Worm (Caenorhabditis elegans) whole organism, midembryonic: ENCODE measurements around the gene pab-2.

Experiments
- T22C8.4 ChIP-seq: fragments of 200-800 bp; sonication (Bioruptor generic); IDR thresholded peaks from 2 replicates; pipeline ENCODE4 v1.3.6; 2022; ENCODE audit warnings: missing genetic modification characterization, missing compliant biosample characterization
- cog-1 ChIP-seq: sonication (generic microtip); optimal IDR thresholded peaks from 2 replicates; lab custom pipeline; 2016; ENCODE audit warnings: missing genetic modification characterization, missing compliant biosample characterization
- flt-1 ChIP-seq: fragments of 200-800 bp; sonication (Bioruptor generic); IDR thresholded peaks from 2 replicates; pipeline ENCODE4 v1.3.6; 2022; ENCODE audit warnings: missing genetic modification characterization, missing compliant biosample characterization
- klf-2 ChIP-seq: fragments of 200-800 bp; sonication (Bioruptor generic); conservative IDR thresholded peaks from 2 replicates; pipeline ENCODE4 v1.3.6; 2022; ENCODE audit warnings: missing genetic modification reagents, missing genetic modification characterization, missing compliant biosample characterization
- med-1 ChIP-seq: sonication (generic microtip); optimal IDR thresholded peaks from 2 replicates; lab custom pipeline; 2017; ENCODE audit warnings: missing genetic modification characterization, mild to moderate bottlenecking, missing compliant biosample characterization, antibody characterized with exemption, missing genetic modification reagents; ENCODE audit not compliant: insufficient read depth
- ref-1 ChIP-seq: fragments of 200-800 bp; sonication (Bioruptor generic); conservative IDR thresholded peaks from 2 replicates; pipeline ENCODE4 v1.3.6; 2022; ENCODE audit warnings: missing genetic modification reagents, missing genetic modification characterization, missing compliant biosample characterization
- tab-1 ChIP-seq: fragments of 200-800 bp; sonication (Bioruptor generic); IDR thresholded peaks from 2 replicates; pipeline ENCODE4 v1.3.6; 2022; ENCODE audit warnings: missing genetic modification characterization, missing compliant biosample characterization
- ztf-23 ChIP-seq: fragments of 200-800 bp; sonication (Bioruptor generic); IDR thresholded peaks from 2 replicates; pipeline ENCODE4 v1.3.6; 2022; ENCODE audit warnings: missing genetic modification reagents, missing genetic modification characterization, missing compliant biosample characterization
- ztf-29 ChIP-seq: fragments of 200-800 bp; sonication (Bioruptor generic); IDR thresholded peaks from 2 replicates; pipeline ENCODE4 v1.3.6; 2022; ENCODE audit warnings: missing genetic modification reagents, missing genetic modification characterization, missing compliant biosample characterization

Gene pab-2

ce11 chrX:13510234-13510837 lies 16.9 kb downstream of the pab-2 start:
- no peak for TF ChIP-seq med-1 (GFP tag; lab: Kevin White, UChicago)
- TF ChIP-seq klf-2 (GFP tag; lab: Robert Waterston, UW) = no peak
- no peak for TF ChIP-seq T22C8.4 (GFP tag; lab: Robert Waterston, UW)
- no peak for TF ChIP-seq ref-1 (GFP tag; lab: Robert Waterston, UW)
- TF ChIP-seq ztf-29 (GFP tag; lab: Robert Waterston, UW) = no peak
- no peak for TF ChIP-seq flt-1
- TF ChIP-seq ztf-23 = no peak
- TF ChIP-seq cog-1 = no peak
- no peak for TF ChIP-seq tab-1 (GFP tag; lab: Robert Waterston, UW)

ce11 chrX:13507233-13507632 lies 20.0 kb downstream of the pab-2 start, which contains the start of gene H06A10.1:
Gene H06A10.1 (plus strand): TSS chrX:13507533.
- no peak for TF ChIP-seq T22C8.4 (GFP tag; lab: Robert Waterston, UW)

DNA sequence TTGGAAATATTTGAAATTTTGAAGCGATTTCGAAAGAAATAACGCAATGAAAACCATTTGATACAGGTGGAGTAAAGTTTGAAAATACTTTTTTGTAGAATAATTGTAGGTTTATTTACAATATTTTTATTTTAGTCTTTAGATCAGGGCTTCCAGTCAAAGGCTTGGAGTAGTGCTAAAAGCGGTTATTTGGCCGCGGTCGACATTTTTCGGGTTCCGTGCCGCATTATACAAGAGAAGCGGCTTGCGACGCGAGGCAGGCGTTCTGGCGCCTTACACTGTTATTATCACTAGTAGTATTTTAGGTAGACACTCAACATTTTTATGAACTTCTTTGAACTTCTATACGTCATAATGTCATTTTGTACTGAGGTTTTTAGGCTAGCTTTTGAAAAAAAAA lies 20.7 kb downstream of the pab-2 start:
- TF ChIP-seq ref-1 (GFP tag; lab: Robert Waterston, UW) (no peak), flt-1 (no peak), med-1 (GFP tag; lab: Kevin White, UChicago) (no peak), klf-2 (GFP tag; lab: Robert Waterston, UW) (no peak), cog-1 (no peak), ztf-23 (no peak), ztf-29 (GFP tag; lab: Robert Waterston, UW) (no peak), T22C8.4 (GFP tag; lab: Robert Waterston, UW) (no peak), tab-1 (GFP tag; lab: Robert Waterston, UW) (no peak)

- no peak for TF ChIP-seq ztf-29 (GFP tag; lab: Robert Waterston, UW)
- TF ChIP-seq T22C8.4 (GFP tag; lab: Robert Waterston, UW) = no peak
- no peak for TF ChIP-seq klf-2 (GFP tag; lab: Robert Waterston, UW)
- TF ChIP-seq tab-1 (GFP tag; lab: Robert Waterston, UW) = no peak
- no peak for TF ChIP-seq med-1 (GFP tag; lab: Kevin White, UChicago)
- no peak for TF ChIP-seq ztf-23
- no peak for TF ChIP-seq ref-1 (GFP tag; lab: Robert Waterston, UW)
- TF ChIP-seq cog-1 = no peak
- no peak for TF ChIP-seq flt-1
These were observed 21.2 kb downstream of the pab-2 start for ce11 chrX:13506043-13506442.

ce11 chrX:13505201-13505600 lies 22.0 kb downstream of the pab-2 start:
- TF ChIP-seq ztf-23 = no peak
- no peak for TF ChIP-seq ref-1 (GFP tag; lab: Robert Waterston, UW)
- no peak for TF ChIP-seq ztf-29 (GFP tag; lab: Robert Waterston, UW)
- TF ChIP-seq cog-1 = no peak
- no peak for TF ChIP-seq tab-1 (GFP tag; lab: Robert Waterston, UW)
- TF ChIP-seq klf-2 (GFP tag; lab: Robert Waterston, UW) = no peak
- TF ChIP-seq flt-1 = no peak
- no peak for TF ChIP-seq T22C8.4 (GFP tag; lab: Robert Waterston, UW)
- TF ChIP-seq med-1 (GFP tag; lab: Kevin White, UChicago) = no peak

DNA sequence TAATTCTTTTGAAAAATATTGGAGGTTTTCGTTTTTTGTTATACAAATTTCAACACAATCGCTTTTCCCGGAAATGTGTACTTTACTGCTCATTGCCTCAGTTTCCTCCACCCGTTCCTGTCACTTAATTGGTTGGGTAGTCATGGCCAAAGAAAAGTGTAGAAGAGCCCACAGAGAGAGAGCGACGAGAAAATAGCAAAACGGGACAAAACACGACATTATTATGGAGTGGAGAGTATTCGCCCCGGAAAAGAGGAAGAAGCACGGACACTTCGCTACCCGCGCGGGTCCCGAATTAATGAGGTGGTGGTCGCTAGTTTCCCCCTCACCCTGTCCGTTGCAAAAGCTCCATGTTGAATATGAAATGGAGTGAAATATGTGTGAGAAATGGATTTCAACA lies 23.4 kb downstream of the pab-2 start:
- TF ChIP-seq ztf-23 = no peak
- TF ChIP-seq flt-1 = peak; percentile 19; the same call in 1 of the 2 replicates

ce11 chrX:13502282-13502681 lies 24.9 kb downstream of the pab-2 start:
- peak; percentile 34; the same call in 1 of the 2 replicates for TF ChIP-seq ztf-23
- no peak for TF ChIP-seq tab-1 (GFP tag; lab: Robert Waterston, UW)
- TF ChIP-seq ztf-29 (GFP tag; lab: Robert Waterston, UW) = no peak
- TF ChIP-seq cog-1 = peak; percentile 17

ce11 chrX:13500568-13500967 lies 26.6 kb downstream of the pab-2 start, which contains the start of gene sad-1:
Gene sad-1 (minus strand): TSS chrX:13500668.
- no peak for TF ChIP-seq med-1 (GFP tag; lab: Kevin White, UChicago)
- no peak for TF ChIP-seq tab-1 (GFP tag; lab: Robert Waterston, UW)
- TF ChIP-seq ztf-23 = no peak
- no peak for TF ChIP-seq T22C8.4 (GFP tag; lab: Robert Waterston, UW)
- no peak for TF ChIP-seq klf-2 (GFP tag; lab: Robert Waterston, UW)
- no peak for TF ChIP-seq ztf-29 (GFP tag; lab: Robert Waterston, UW)
- no peak for TF ChIP-seq flt-1
- no peak for TF ChIP-seq ref-1 (GFP tag; lab: Robert Waterston, UW)
- TF ChIP-seq cog-1 = no peak

DNA sequence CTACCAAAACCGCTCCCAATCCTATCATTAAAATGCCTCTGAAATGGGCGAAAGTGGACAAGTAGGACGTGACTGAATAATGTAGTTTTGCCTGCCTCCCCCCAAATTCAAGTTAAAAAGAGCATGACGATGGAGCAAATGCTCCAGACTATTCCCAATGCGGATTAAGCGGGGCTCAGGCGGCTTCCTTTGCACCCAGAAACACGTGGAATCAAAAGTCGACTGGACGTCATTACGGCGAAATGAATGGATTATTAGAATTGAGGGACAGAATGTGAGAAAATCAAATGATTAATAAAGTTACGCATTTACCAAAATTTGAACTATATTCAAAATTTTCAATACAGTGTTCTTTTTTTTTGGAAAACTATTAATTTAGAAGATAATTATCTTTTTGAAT lies 27.3 kb downstream of the pab-2 start:
- TF ChIP-seq med-1 (GFP tag; lab: Kevin White, UChicago) (no peak), ztf-29 (GFP tag; lab: Robert Waterston, UW) (no peak)

DNA sequence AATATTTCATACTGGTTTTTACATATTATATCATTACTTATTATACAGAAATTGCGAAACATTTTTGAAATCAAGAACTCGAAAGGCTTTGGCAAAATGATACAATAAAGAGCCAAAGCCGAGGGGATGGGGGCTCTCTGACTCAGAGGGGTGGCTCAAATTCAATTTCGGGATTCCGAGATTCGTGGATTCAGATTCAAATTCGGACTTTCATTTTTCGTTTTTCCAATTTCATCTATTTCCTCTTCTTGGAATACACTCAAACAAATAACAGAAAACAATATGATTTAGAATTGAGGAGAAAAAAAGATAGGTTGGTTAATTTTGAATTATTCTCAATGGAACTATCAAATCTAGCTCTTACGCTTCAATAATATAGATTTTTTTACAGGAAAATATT lies 28.1 kb downstream of the pab-2 start:
- TF ChIP-seq tab-1 (GFP tag; lab: Robert Waterston, UW) (no peak), ztf-29 (GFP tag; lab: Robert Waterston, UW) (no peak), cog-1 (no peak), klf-2 (GFP tag; lab: Robert Waterston, UW) (no peak), T22C8.4 (GFP tag; lab: Robert Waterston, UW) (no peak), med-1 (GFP tag; lab: Kevin White, UChicago) (no peak), ztf-23 (no peak), ref-1 (GFP tag; lab: Robert Waterston, UW) (no peak), flt-1 (no peak)

- no peak for TF ChIP-seq tab-1 (GFP tag; lab: Robert Waterston, UW)
These were observed 33.5 kb downstream of the pab-2 start for ce11 chrX:13493762-13494161.
